Worm (Caenorhabditis elegans) whole organism, mixed stage, embryonic: Measurements from ENCODE around the gene F58F9.6.
"Not testable (repeated sequence)": the region's sequence is repeated elsewhere in the genome, so short reads cannot be mapped to it uniquely, and the experiment has no call there.

ENCODE experiments used
- M03D4.4 ChIP-seq: sonication (generic microtip); optimal IDR thresholded peaks from 2 replicates; lab custom pipeline; 2017; ENCODE audit warnings: mild to moderate bottlenecking, missing genetic modification characterization, missing compliant biosample characterization
- bed-3 ChIP-seq: fragments of 200-800 bp; sonication (Bioruptor generic); optimal IDR thresholded peaks from 3 replicates; lab custom pipeline; 2018; ENCODE audit warnings: mild to moderate bottlenecking, missing genetic modification characterization, moderate library complexity, missing compliant biosample characterization
- blmp-1 ChIP-seq: fragments of 150-350 bp; optimal IDR thresholded peaks from 2 replicates; lab custom pipeline; 2014; ENCODE audit warnings: missing biosample characterization, missing genetic modification characterization
- ceh-43 ChIP-seq: fragments of 200-800 bp; sonication (Bioruptor generic); optimal IDR thresholded peaks from 2 replicates; lab custom pipeline; 2018; ENCODE audit warnings: mild to moderate bottlenecking, missing genetic modification characterization, moderate library complexity, missing compliant biosample characterization
- ceh-83 ChIP-seq: fragments of 200-800 bp; sonication (Bioruptor generic); optimal IDR thresholded peaks from 2 replicates; lab custom pipeline; 2018; ENCODE audit warnings: mild to moderate bottlenecking, missing genetic modification characterization, missing compliant biosample characterization
- ces-1 ChIP-seq: fragments of 150-350 bp; optimal IDR thresholded peaks from 2 replicates; lab custom pipeline; 2014; ENCODE audit warnings: missing biosample characterization, missing genetic modification reagents, missing genetic modification characterization
- drap-1 ChIP-seq: fragments of 200-800 bp; sonication (Bioruptor generic); optimal IDR thresholded peaks from 3 replicates; lab custom pipeline; 2018; ENCODE audit warnings: mild to moderate bottlenecking, missing genetic modification characterization, missing compliant biosample characterization
- elt-1 ChIP-seq: sonication (generic microtip); optimal IDR thresholded peaks from 2 replicates; lab custom pipeline; 2017; ENCODE audit warnings: missing genetic modification characterization, mild to moderate bottlenecking, missing compliant biosample characterization, antibody characterized with exemption, moderate library complexity, borderline replicate concordance; ENCODE audit not compliant: insufficient read depth
- elt-3 ChIP-seq: fragments of 150-350 bp; optimal IDR thresholded peaks from 2 replicates; lab custom pipeline; 2014; ENCODE audit warnings: missing biosample characterization, missing genetic modification characterization
- flh-1 ChIP-seq: fragments of 200-800 bp; sonication (Bioruptor generic); optimal IDR thresholded peaks from 2 replicates; lab custom pipeline; 2018; ENCODE audit warnings: mild to moderate bottlenecking, missing genetic modification characterization, moderate library complexity, missing compliant biosample characterization
- ham-2 ChIP-seq: fragments of 200-800 bp; sonication (Bioruptor generic); optimal IDR thresholded peaks from 2 replicates; lab custom pipeline; 2018; ENCODE audit warnings: mild to moderate bottlenecking, missing genetic modification characterization, missing compliant biosample characterization
- hlh-1 ChIP-seq: fragments of 150-350 bp; optimal IDR thresholded peaks from 2 replicates; lab custom pipeline; 2014; ENCODE audit warnings: missing biosample characterization, missing genetic modification reagents, missing genetic modification characterization
- lin-13 ChIP-seq: fragments of 150-350 bp; optimal IDR thresholded peaks from 2 replicates; lab custom pipeline; 2014; ENCODE audit warnings: missing biosample characterization, missing genetic modification characterization
- mep-1 ChIP-seq: fragments of 150-350 bp; optimal IDR thresholded peaks from 2 replicates; lab custom pipeline; 2017; ENCODE audit warnings: missing biosample characterization, missing genetic modification reagents, missing genetic modification characterization, inconsistent platforms
- mls-2 ChIP-seq: sonication (generic microtip); optimal IDR thresholded peaks from 2 replicates; lab custom pipeline; 2016; ENCODE audit warnings: mild to moderate bottlenecking, missing genetic modification characterization, moderate library complexity, missing compliant biosample characterization
- nhr-2 ChIP-seq: fragments of 150-350 bp; optimal IDR thresholded peaks from 2 replicates; lab custom pipeline; 2014; ENCODE audit warnings: missing biosample characterization, missing genetic modification characterization
- nhr-237 ChIP-seq: fragments of 150-350 bp; optimal IDR thresholded peaks from 2 replicates; lab custom pipeline; 2014; ENCODE audit warnings: missing biosample characterization, missing genetic modification characterization
- nhr-28 ChIP-seq: fragments of 150-350 bp; optimal IDR thresholded peaks from 2 replicates; lab custom pipeline; 2014; ENCODE audit warnings: missing biosample characterization, missing genetic modification characterization
- pha-4 ChIP-seq: fragments of 150-350 bp; optimal IDR thresholded peaks from 2 replicates; lab custom pipeline; 2018; ENCODE audit warnings: missing biosample characterization, missing genetic modification reagents, missing genetic modification characterization
- snpc-4 ChIP-seq: fragments of 150-350 bp; optimal IDR thresholded peaks from 2 replicates; lab custom pipeline; 2014; ENCODE audit warnings: missing biosample characterization, missing genetic modification characterization
- sptf-1 ChIP-seq: sonication (generic microtip); optimal IDR thresholded peaks from 2 replicates; lab custom pipeline; 2017; ENCODE audit warnings: mild to moderate bottlenecking, missing genetic modification characterization, moderate library complexity, missing compliant biosample characterization
- tbx-8 ChIP-seq: fragments of 200-800 bp; sonication (Bioruptor generic); optimal IDR thresholded peaks from 2 replicates; lab custom pipeline; 2018; ENCODE audit warnings: mild to moderate bottlenecking, missing genetic modification characterization, moderate library complexity, missing compliant biosample characterization
- unc-120 ChIP-seq: sonication (generic microtip); optimal IDR thresholded peaks from 2 replicates; lab custom pipeline; 2017; ENCODE audit warnings: missing genetic modification characterization, missing compliant biosample characterization; ENCODE audit not compliant: poor library complexity, severe bottlenecking
- unc-39 ChIP-seq: fragments of 150-350 bp; optimal IDR thresholded peaks from 2 replicates; lab custom pipeline; 2014; ENCODE audit warnings: missing biosample characterization, missing genetic modification characterization
- zip-8 ChIP-seq: fragments of 150-350 bp; optimal IDR thresholded peaks from 2 replicates; lab custom pipeline; 2014; ENCODE audit warnings: missing biosample characterization, missing genetic modification characterization
- ztf-11 ChIP-seq: fragments of 150-350 bp; optimal IDR thresholded peaks from 2 replicates; lab custom pipeline; 2014; ENCODE audit warnings: missing biosample characterization, missing genetic modification characterization

F58F9.6 gene

DNA sequence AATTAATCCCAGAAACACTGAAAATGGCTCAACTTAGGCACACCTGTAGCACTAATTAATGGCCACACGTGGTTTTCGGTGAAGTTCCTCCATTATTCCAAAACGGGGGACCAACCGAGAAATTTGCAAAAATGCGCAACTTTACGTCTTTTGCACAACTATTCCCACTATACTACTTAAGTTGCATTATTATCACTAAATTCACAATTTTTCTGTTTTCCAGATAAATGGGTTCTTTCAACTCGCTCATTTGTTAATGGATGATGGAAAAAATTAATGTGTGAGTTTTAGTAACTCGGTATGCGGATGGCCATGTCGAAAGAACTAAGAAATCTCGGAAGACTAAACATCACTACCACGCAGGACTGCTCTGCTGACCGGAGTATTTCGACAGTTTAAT lies 17.2 kb upstream of the F58F9.6 start, which contains the start of gene T13A10.64:
TSS of gene T13A10.64 (plus strand) at position 301 of the 400 bp plus-strand sequence.
- TF ChIP-seq ceh-83 (no peak), hlh-1 (tag; lab: Kevin White, UChicago) (no peak), flh-1 (GFP tag; lab: Kevin White, UChicago) (no peak), sptf-1 (no peak), zip-8 (tag; lab: Kevin White, UChicago) (no peak), mls-2 (no peak), nhr-28 (no peak)

DNA sequence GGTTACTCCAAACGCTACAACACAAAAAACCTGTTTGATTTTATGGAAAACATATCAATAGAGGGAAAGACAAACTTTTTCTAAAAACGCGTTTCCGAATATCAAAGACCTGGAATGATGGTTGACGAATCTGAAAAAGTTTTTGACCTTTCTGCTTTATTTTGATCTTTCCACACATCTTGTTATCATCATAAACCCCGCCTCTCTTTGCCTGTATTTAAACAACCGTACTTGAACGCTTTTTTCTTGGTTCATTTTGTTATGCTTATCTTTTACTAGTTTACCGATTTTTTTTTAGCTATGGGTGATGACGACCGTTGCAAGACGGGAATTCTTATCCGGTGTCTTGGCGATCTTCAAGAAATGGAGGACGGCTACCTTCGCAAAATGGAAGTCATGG lies 15.6 kb upstream of the F58F9.6 start, which contains the start of gene T13A10.2:
TSS of gene T13A10.2 (plus strand) at position 301 of the 400 bp plus-strand sequence.
- TF ChIP-seq elt-1; flh-1 (GFP tag; lab: Kevin White, UChicago); nhr-237 (tag; lab: Kevin White, UChicago): not testable (repeated sequence)

DNA sequence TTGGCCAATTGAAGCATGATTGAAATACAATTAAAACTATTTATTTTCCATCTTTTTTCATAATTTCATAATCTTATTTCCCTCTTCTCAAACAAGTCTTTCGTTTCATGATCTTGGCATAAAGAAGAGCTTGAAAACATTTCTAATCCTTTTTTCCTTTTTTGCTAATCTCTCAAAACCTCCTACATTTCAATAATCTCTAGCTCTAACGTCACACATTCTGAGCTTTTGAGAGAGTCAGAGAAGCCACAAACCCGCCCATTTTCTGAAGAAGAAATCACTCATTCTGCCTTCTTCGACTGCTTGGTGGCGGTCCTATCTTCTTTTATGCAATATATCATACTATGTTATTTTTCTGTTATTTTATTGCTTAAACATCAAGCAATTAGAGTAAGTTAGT lies 12.2 kb upstream of the F58F9.6 start, which contains the start of gene F58F9.1:
TSS of gene F58F9.1 (plus strand) at position 251 of the 400 bp plus-strand sequence.
- TF ChIP-seq ztf-11 (no peak), ces-1 (GFP tag; lab: Kevin White, UChicago) (peak; percentile 24)

DNA sequence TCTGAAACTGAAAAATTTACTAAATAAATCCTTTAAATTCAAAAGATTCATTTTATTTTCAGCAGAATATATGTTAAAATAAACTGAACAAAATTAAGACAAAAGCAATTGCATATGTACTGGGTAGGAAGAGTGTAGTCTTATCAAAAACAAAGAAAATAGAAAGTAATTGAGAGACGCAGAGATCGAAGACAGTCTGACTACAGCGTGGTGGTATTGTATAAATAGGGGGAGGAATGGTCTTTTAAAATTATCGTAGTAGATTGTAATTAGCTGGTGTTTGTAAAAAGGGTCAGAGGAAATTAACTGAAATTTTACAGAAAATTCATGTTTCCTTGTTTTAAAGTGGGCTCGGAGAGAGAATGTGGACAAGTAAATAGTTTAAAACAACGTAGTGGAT lies 11.1 kb upstream of the F58F9.6 start, which contains the start of gene acox-3:
TSS of gene acox-3 (minus strand) at position 7 of the 400 bp plus-strand sequence.
- TF ChIP-seq drap-1 (GFP tag; lab: Kevin White, UChicago): no peak

DNA sequence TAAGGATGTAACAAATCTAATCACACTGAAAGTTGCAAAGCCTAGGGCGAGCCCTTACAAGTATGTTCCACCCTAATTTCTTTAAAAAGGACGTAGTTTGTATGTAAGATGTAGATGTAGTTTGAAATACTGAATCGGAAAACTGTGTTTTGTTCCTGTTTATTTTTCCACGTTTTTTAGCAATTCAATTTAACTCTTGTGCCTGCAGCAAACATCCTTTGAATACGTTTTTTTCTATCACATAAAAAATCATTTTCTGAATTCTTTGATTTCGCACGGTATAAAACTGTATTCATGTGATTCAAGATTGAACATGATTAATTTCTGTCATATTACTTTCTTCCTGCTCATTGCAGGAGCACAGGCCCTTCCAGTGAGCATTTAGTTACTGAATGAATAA lies 2.6 kb upstream of the F58F9.6 start, which contains the start of gene F58F9.9:
TSS of gene F58F9.9 (plus strand) at position 301 of the 400 bp plus-strand sequence.
- TF ChIP-seq hlh-1 (tag; lab: Kevin White, UChicago) (no peak), unc-120 (no peak), zip-8 (tag; lab: Kevin White, UChicago) (no peak), mls-2 (no peak)

DNA sequence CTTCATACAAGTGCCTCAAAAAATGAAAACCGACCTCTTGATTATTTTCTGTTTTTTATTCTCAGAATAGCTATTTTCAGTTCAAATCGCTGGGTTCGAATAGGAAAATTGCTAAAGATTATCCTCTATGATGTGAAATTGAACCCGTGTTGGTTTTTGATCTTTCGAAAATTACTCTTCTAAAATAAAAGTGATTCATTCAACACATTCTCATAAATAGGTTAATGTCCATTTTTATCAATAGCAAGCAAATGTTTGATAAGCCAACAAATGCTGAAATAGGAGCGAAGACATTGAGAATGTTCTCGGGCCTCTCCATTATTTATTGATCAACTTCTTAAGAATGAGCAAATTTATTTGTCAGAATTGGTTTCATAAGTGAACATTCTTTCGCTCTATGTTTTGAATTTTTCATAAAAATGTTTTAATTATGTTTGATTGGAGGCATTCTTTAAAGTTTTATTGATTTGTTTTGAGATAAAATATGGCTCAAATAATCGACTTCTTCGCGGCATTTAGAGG lies 4.6 kb downstream of the F58F9.6 start, which contains the start of gene F58F9.3:
TSS of gene F58F9.3 (plus strand) at position 472 of the 522 bp plus-strand sequence.
- TF ChIP-seq bed-3 (no peak), elt-3 (tag; lab: Kevin White, UChicago) (no peak), unc-39 (tag; lab: Kevin White, UChicago) (no peak), drap-1 (GFP tag; lab: Kevin White, UChicago) (no peak), elt-1 (no peak), tbx-8 (no peak), flh-1 (GFP tag; lab: Kevin White, UChicago) (no peak), ces-1 (GFP tag; lab: Kevin White, UChicago) (no peak), unc-120 (no peak), ceh-83 (no peak), M03D4.4 (tag; lab: Kevin White, UChicago) (no peak), mep-1 (tag; lab: Kevin White, UChicago) (no peak)

DNA sequence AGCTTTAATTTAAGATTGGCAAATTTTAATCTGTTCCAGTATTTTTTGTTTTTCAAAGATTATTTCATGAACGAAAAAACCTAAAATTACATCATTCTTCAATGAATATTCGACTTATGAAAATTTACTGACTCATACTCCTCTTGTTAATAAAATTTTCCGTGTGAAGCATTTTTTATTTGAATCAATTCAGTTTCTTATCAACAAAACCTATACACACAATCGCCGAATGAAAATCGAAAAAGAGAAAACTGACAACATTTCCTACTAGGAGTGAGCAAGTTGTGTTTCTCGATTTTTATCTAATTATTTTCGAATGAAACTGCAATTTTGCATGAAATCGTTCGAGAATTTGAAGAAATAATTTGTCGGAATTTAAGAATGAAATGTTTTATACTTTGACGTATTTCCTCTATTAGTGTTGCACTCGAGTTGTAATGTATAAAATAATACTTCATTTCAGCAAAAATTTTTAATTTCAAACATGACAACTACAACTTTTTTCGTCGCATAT lies 6.8 kb downstream of the F58F9.6 start, which contains the start of gene F58F9.4:
TSS of gene F58F9.4 (plus strand) at position 464 of the 514 bp plus-strand sequence.
- TF ChIP-seq hlh-1 (tag; lab: Kevin White, UChicago): no peak
- no peak for TF ChIP-seq mep-1 (tag; lab: Kevin White, UChicago)
- no peak for TF ChIP-seq bed-3
- no peak for TF ChIP-seq ham-2 (GFP tag; lab: Kevin White, UChicago)
- no peak for TF ChIP-seq sptf-1

DNA sequence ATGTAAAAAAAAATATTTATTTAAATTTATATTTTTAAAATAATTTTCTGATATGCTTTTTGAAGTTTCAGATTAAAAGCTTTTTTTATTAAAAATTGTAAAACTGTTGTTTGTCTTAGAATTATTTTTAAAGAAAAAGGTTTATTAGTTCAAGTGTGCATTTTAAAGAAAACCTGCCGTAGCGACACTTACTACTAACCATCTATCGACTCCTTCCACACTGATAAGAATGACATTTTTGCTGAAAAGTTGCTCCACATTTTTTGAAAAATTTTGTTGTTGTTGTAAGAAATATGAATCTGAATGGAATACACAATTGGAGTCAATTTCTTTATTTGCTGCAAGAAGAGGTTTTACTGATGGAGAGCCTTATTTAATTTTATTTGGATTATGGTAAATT lies 9.4 kb downstream of the F58F9.6 start, which contains the start of gene C49A9.1:
TSS of gene C49A9.1 (plus strand) at position 217 of the 400 bp plus-strand sequence.
- TF ChIP-seq unc-120 (no peak), elt-3 (tag; lab: Kevin White, UChicago) (no peak), pha-4 (no peak), blmp-1 (tag; lab: Kevin White, UChicago) (no peak), snpc-4 (tag; lab: Kevin White, UChicago) (no peak), ceh-43 (GFP tag; lab: Kevin White, UChicago) (no peak), nhr-28 (no peak), lin-13 (no peak), zip-8 (tag; lab: Kevin White, UChicago) (no peak), flh-1 (GFP tag; lab: Kevin White, UChicago) (no peak), ces-1 (GFP tag; lab: Kevin White, UChicago) (no peak), nhr-2 (tag; lab: Kevin White, UChicago) (no peak)
- TF ChIP-seq, all 35 proteins: peak for 0
